Fruit fly (Drosophila melanogaster): ENCODE measurements around the gene mop.

- peak; percentile 90 for TF ChIP-seq Hr39 (GFP tag; optimal IDR thresholded peaks at IDR 0.05)
- TF ChIP-seq Blimp-1 (GFP tag; optimal IDR thresholded peaks at IDR 0.05) = peak; percentile 38
- peak; percentile 78 for TF ChIP-seq vri (GFP tag; optimal IDR thresholded peaks at IDR 0.05)
- TF ChIP-seq CG8119 (GFP tag; IDR thresholded peaks at IDR 0.05) = peak; percentile 58
- TF ChIP-seq Gug (GFP tag; IDR thresholded peaks at IDR 0.05) = peak; percentile 54
- TF ChIP-seq CG8319 (GFP tag; optimal IDR thresholded peaks at IDR 0.05) = peak; percentile 61
- TF ChIP-seq fd85E (GFP tag; optimal IDR thresholded peaks at IDR 0.05) = peak; percentile 64
- TF ChIP-seq CG4318 (GFP tag; optimal IDR thresholded peaks at IDR 0.05) = peak; percentile 21
- TF ChIP-seq CG7368 (GFP tag; optimal IDR thresholded peaks at IDR 0.05) = peak; percentile 72
- peak in 1 of 2 experiments; percentile 44 for TF ChIP-seq salr (GFP tag; optimal IDR thresholded peaks at IDR 0.05)
Measured at dm6 chr3L:14790127-14790589, 14.2 kb upstream of the mop start.

Measured in whole organism, prepupa.